Fruit fly (Drosophila melanogaster): Measurements from ENCODE around the gene CkIalpha.

The CkIalpha gene

dm6 chrX:12631317-12632156 is 21.9 kb upstream of the CkIalpha start, which contains the start of gene Tomosyn (continued):
- TF ChIP-seq Deaf1 (tag; optimal IDR thresholded peaks at IDR 0.05) (no peak), repo (GFP tag; optimal IDR thresholded peaks at IDR 0.05) (no peak), CG17612 (GFP tag; IDR thresholded peaks at IDR 0.05) (no peak), gcm2 (GFP tag; optimal IDR thresholded peaks at IDR 0.05) (no peak), Trl (optimal IDR thresholded peaks at IDR 0.05) (no peak), Trl (GFP tag; optimal IDR thresholded peaks at IDR 0.05) (peak; percentile 23), Xrp1 (GFP tag; IDR thresholded peaks at IDR 0.05) (peak; percentile 27; the same call in 1 of the 2 replicates), Lhr (GFP tag; optimal IDR thresholded peaks at IDR 0.05) (peak; percentile 4), H2.0 (GFP tag; IDR thresholded peaks at IDR 0.05) (peak; percentile 12; the same call in 1 of the 2 replicates), Usf (GFP tag; optimal IDR thresholded peaks at IDR 0.05) (no peak), CG17186 (GFP tag; optimal IDR thresholded peaks at IDR 0.05) (no peak), Xbp1 (GFP tag; optimal IDR thresholded peaks at IDR 0.05) (peak; percentile 56), Doc2 (GFP tag; IDR thresholded peaks at IDR 0.05) (no peak), CG18599 (GFP tag; optimal IDR thresholded peaks at IDR 0.05) (peak; percentile 49), eve (GFP tag; optimal IDR thresholded peaks at IDR 0.05) (no peak), CG7963 (GFP tag; IDR thresholded peaks at IDR 0.05; ENCODE audit: partially characterized antibody) (peak; percentile 70), GATAe (GFP tag; conservative IDR thresholded peaks at IDR 0.05) (no peak), Dref (GFP tag; IDR thresholded peaks at IDR 0.05) (peak; percentile 93), CG6272 (GFP tag; IDR thresholded peaks at IDR 0.05) (0 out of 2 replicates have a peak, but pooled peaks have one; percentile 15), CG31224 (GFP tag; IDR thresholded peaks at IDR 0.05) (no peak), Optix (GFP tag; IDR thresholded peaks at IDR 0.05) (no peak), dm (GFP tag; optimal IDR thresholded peaks at IDR 0.05) (no peak), CG12659 (GFP tag; optimal IDR thresholded peaks at IDR 0.05) (peak; percentile 66), CG15073 (GFP tag; optimal IDR thresholded peaks at IDR 0.05) (no peak), CG12071 (GFP tag; optimal IDR thresholded peaks at IDR 0.05) (no peak), gce (GFP tag; IDR thresholded peaks at IDR 0.05) (no peak), CG10431 (GFP tag; optimal IDR thresholded peaks at IDR 0.05) (no peak), sim (GFP tag; IDR thresholded peaks at IDR 0.05) (no peak), CG6683 (GFP tag; optimal IDR thresholded peaks at IDR 0.05) (no peak), CG7271 (tag; optimal IDR thresholded peaks at IDR 0.05) (no peak), MTF-1 (GFP tag; optimal IDR thresholded peaks at IDR 0.05; ENCODE audit: borderline replicate concordance) (no peak), CG15514 (GFP tag; optimal IDR thresholded peaks at IDR 0.05) (peak; percentile 36), Fer2 (tag; optimal IDR thresholded peaks at IDR 0.05) (peak; percentile 3), Nf-YB (GFP tag; optimal IDR thresholded peaks at IDR 0.05) (peak; percentile 37), CG2116 (GFP tag; optimal IDR thresholded peaks at IDR 0.05) (peak; percentile 66), mirr (GFP tag; optimal IDR thresholded peaks at IDR 0.05) (no peak), CG1603 (tag; optimal IDR thresholded peaks at IDR 0.05) (peak; percentile 47), Dip2 (GFP tag; IDR thresholded peaks at IDR 0.05) (no peak), CG11398 (GFP tag; optimal IDR thresholded peaks at IDR 0.05) (no peak), CG8089 (GFP tag; optimal IDR thresholded peaks at IDR 0.05) (no peak), gt (GFP tag; IDR thresholded peaks at IDR 0.05) (no peak), Atf6 (GFP tag; IDR thresholded peaks at IDR 0.05) (0 out of 2 replicates have a peak, but pooled peaks have one; percentile 23), CG34224 (GFP tag; IDR thresholded peaks at IDR 0.05; ENCODE audit: partially characterized antibody) (peak; percentile 78), CG12391 (tag; optimal IDR thresholded peaks at IDR 0.05) (peak; percentile 61), CG13123 (GFP tag; optimal IDR thresholded peaks at IDR 0.05) (peak; percentile 4), ssp (GFP tag; IDR thresholded peaks at IDR 0.05) (peak; percentile 49), CG9609 (GFP tag; optimal IDR thresholded peaks at IDR 0.05) (no peak), chn (GFP tag; optimal IDR thresholded peaks at IDR 0.05) (peak; percentile 27), YL-1 (GFP tag; optimal IDR thresholded peaks at IDR 0.05) (peak; percentile 34), Ets97D (GFP tag; optimal IDR thresholded peaks at IDR 0.05) (peak; percentile 67)

Measured in whole organism, embryonic.